Worm (Caenorhabditis elegans) whole organism, L4 larva: Measurements from ENCODE around the gene ZK1073.2.

Experiments used
- ama-1 ChIP-seq: fragments of 150-350 bp; optimal IDR thresholded peaks from 2 replicates; lab custom pipeline; 2014; ENCODE audit warnings: inconsistent platforms, mixed read lengths
- lin-13 ChIP-seq: fragments of 150-350 bp; optimal IDR thresholded peaks from 2 replicates; lab custom pipeline; 2014; ENCODE audit warnings: missing biosample characterization, missing genetic modification reagents, missing genetic modification characterization
- madf-5 ChIP-seq, 2 experiments: fragments of 200-800 bp; sonication (Bioruptor generic); IDR thresholded peaks; 2 replicates each; pipeline ENCODE4 v1.3.6; 2022; ENCODE audit warnings: missing compliant biosample characterization in 2 of 2, missing genetic modification characterization in 2 of 2
- unc-62 ChIP-seq, 3 experiments: fragments of 150-350 bp in 1 of 3; sonication (generic microtip); optimal IDR thresholded peaks in 2 of 3; peaks in 1 of 3; 1 replicate in 1 of 3; 2 replicates in 2 of 3; lab custom pipeline; 2014 to 2017; ENCODE audit warnings: missing biosample characterization in 3 of 3, missing genetic modification characterization in 3 of 3, missing genetic modification reagents in 3 of 3, missing genotype in 1 of 3

- no peak for TF ChIP-seq madf-5 (GFP tag; IDR thresholded peaks at IDR 0.05; lab: Robert Waterston, UW)
- TF ChIP-seq ama-1 (lab: Kevin White, UChicago), result no peak
- TF ChIP-seq unc-62 (GFP tag; optimal IDR thresholded peaks at IDR 0.05 in 1 of 2; lab: Kevin White, UChicago), result no peak
- no peak for TF ChIP-seq unc-62 (tag; optimal IDR thresholded peaks at IDR 0.05; lab: Kevin White, UChicago)
- no peak for TF ChIP-seq lin-13 (GFP tag; lab: Kevin White, UChicago)
Measured at ce11 chrX:16103396-16103795, at the start of gene ZK1073.2.
